Fruit fly (Drosophila melanogaster) S2 (cell line): Measurements from ENCODE around the gene CG14543.

Experiments used
- CG8478 ChIP-seq: fragments of >200 bp; optimal IDR thresholded peaks from 2 replicates; lab custom pipeline; 2018
- CTCF ChIP-seq, 2 experiments: fragments of >200 bp; optimal IDR thresholded peaks; 2 replicates each; lab custom pipeline; 2018

DNA sequence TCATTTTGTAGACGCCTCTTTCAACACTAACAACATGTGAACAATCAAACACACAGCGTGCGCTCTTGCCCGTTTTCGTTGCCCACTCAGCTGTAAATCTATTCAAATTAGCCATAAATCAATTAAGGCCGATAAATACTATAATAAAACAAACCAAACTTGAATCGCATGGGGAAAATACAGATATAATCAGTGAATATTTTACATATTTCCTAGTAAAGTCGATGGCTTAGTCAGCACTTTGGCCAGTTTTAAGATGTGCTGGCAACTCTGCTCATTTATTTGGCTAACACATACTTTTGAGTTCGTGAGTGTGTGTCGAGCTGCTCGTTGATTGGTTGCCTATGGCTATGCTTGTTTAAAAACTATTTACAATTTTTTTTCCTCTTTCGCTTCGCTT is 42.8 kb downstream of the CG14543 start:
- TF ChIP-seq CG8478 (lab: Kevin White, UChicago) (no peak), CTCF (optimal IDR thresholded peaks at IDR 0.05; lab: Kevin White, UChicago) (no peak)
